Fruit fly (Drosophila melanogaster): ENCODE data around the gene CG33270.

The CG33270 gene

dm6 chr3L:11531300-11531699 is 47.1 kb downstream of the CG33270 start:
- TF ChIP-seq CG17801 (GFP tag; optimal IDR thresholded peaks at IDR 0.05; ENCODE audit: partially characterized antibody) = no peak

dm6 chr3L:11530370-11530769 is 48.1 kb downstream of the CG33270 start:
- TF ChIP-seq CG17801 (GFP tag; optimal IDR thresholded peaks at IDR 0.05; ENCODE audit: partially characterized antibody) = no peak

- TF ChIP-seq CG17801 (GFP tag; optimal IDR thresholded peaks at IDR 0.05; ENCODE audit: partially characterized antibody) = no peak
Measured at dm6 chr3L:11529707-11530106, 48.7 kb downstream of the CG33270 start.

- no peak for TF ChIP-seq CG17801 (GFP tag; optimal IDR thresholded peaks at IDR 0.05; ENCODE audit: partially characterized antibody)
Measured at dm6 chr3L:11528397-11528923, 50.0 kb downstream of the CG33270 start.
